Fruit fly (Drosophila melanogaster) whole organism, pupa: ENCODE data around the gene CG42685.

Experiments used
- CG14655 ChIP-seq: fragments of 200-800 bp; sonication (Bioruptor generic); optimal IDR thresholded peaks from 3 replicates; lab custom pipeline; 2017; ENCODE audit warnings: mild to moderate bottlenecking, missing biosample characterization, missing genetic modification reagents, missing genetic modification characterization
- CG15710 ChIP-seq: fragments of 200-800 bp; sonication (Bioruptor generic); optimal IDR thresholded peaks from 2 replicates; lab custom pipeline; 2018; ENCODE audit warnings: missing biosample characterization, mild to moderate bottlenecking, missing genetic modification characterization, moderate library complexity
- CG4496 ChIP-seq: fragments of 200-800 bp; sonication (Bioruptor generic); IDR thresholded peaks from 3 replicates; pipeline ENCODE4 v1.3.6; 2022; ENCODE audit warnings: missing biosample characterization, missing genetic modification characterization
- Ets98B ChIP-seq: fragments of 200-800 bp; sonication (Bioruptor generic); IDR thresholded peaks from 2 replicates; pipeline ENCODE4 v1.3.6; 2022; ENCODE audit warnings: missing biosample characterization, missing genetic modification characterization
- Pif1A ChIP-seq: fragments of 200-800 bp; sonication (Bioruptor generic); optimal IDR thresholded peaks from 3 replicates; lab custom pipeline; 2016; ENCODE audit warnings: missing biosample characterization, missing genetic modification characterization
- Pif1B ChIP-seq: fragments of 200-800 bp; sonication (Bioruptor generic); optimal IDR thresholded peaks from 3 replicates; lab custom pipeline; 2016; ENCODE audit warnings: missing biosample characterization, missing genetic modification characterization
- fd96Ca ChIP-seq: fragments of 200-800 bp; sonication (Bioruptor generic); IDR thresholded peaks from 3 replicates; pipeline ENCODE4 v1.3.6; 2022; ENCODE audit warnings: missing biosample characterization, missing genetic modification characterization
- gl ChIP-seq: fragments of 200-800 bp; sonication (Bioruptor generic); optimal IDR thresholded peaks from 2 replicates; lab custom pipeline; 2018; ENCODE audit warnings: missing biosample characterization, mild to moderate bottlenecking, missing genetic modification characterization

DNA sequence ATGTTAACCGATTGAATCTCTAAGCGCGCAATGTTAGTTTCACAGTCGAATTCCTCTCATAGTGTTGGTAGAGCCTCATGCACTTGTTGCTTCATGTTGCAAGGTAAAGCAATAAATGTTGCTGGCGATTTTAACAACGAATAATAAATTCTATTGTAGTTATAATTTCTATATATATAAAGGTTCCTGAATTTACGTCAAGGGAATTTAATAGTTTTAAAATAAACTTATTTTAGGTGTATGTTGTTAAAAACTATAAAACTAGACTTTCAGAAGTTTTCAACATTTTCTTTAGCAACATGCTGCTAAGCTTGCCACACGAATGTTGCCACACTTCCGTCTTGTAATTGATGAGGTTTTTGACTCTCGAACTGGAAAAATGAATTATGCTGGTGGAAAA, 39.7 kb downstream of the CG42685 start:
- TF ChIP-seq gl (tag; lab: Kevin White, UChicago) (no peak), CG4496 (no peak), fd96Ca (GFP tag; lab: Robert Waterston, UW) (no peak), Pif1A (no peak), Pif1B (no peak), CG15710 (tag; lab: Kevin White, UChicago) (no peak), Ets98B (GFP tag; lab: Robert Waterston, UW) (no peak), CG14655 (GFP tag; lab: Kevin White, UChicago) (no peak)
